Worm (Caenorhabditis elegans) whole organism, young adult: ENCODE data around the gene bath-44.

Experiments
- B0019.2 ChIP-seq: fragments of 200-800 bp; sonication (Bioruptor generic); conservative IDR thresholded peaks from 2 replicates; pipeline ENCODE4 v1.3.6; 2022; ENCODE audit warnings: missing genetic modification reagents, missing genetic modification characterization, missing compliant biosample characterization
- C17E4.6 ChIP-seq: fragments of 200-800 bp; sonication (Bioruptor generic); IDR thresholded peaks from 2 replicates; pipeline ENCODE4 v1.3.6; 2022; ENCODE audit warnings: missing genetic modification reagents, missing genetic modification characterization, missing compliant biosample characterization
- F10E7.11 ChIP-seq: sonication (generic microtip); optimal IDR thresholded peaks from 2 replicates; lab custom pipeline; 2017; ENCODE audit warnings: mild to moderate bottlenecking, missing genetic modification characterization, moderate library complexity, missing compliant biosample characterization
- F22D6.2 ChIP-seq: sonication (generic microtip); optimal IDR thresholded peaks from 2 replicates; lab custom pipeline; 2016; ENCODE audit warnings: mild to moderate bottlenecking, missing genetic modification characterization, missing compliant biosample characterization
- F23B12.7 ChIP-seq: sonication (generic microtip); optimal IDR thresholded peaks from 2 replicates; lab custom pipeline; 2017; ENCODE audit warnings: missing genetic modification characterization, mild to moderate bottlenecking, missing compliant biosample characterization, antibody characterized with exemption, moderate library complexity; ENCODE audit not compliant: insufficient read depth
- F37B4.10 ChIP-seq: fragments of 200-800 bp; sonication (Bioruptor generic); IDR thresholded peaks from 2 replicates; pipeline ENCODE4 v1.3.6; 2022; ENCODE audit warnings: missing genetic modification characterization, missing compliant biosample characterization
- K12H6.12 ChIP-seq: fragments of 200-800 bp; sonication (Bioruptor generic); optimal IDR thresholded peaks from 2 replicates; lab custom pipeline; 2018; ENCODE audit warnings: mild to moderate bottlenecking, missing genetic modification characterization, missing compliant biosample characterization
- Y53G8AR.9 ChIP-seq: fragments of 200-800 bp; sonication (Bioruptor generic); conservative IDR thresholded peaks from 2 replicates; pipeline ENCODE4 v1.3.6; 2022; ENCODE audit warnings: missing genetic modification reagents, missing genetic modification characterization, missing compliant biosample characterization
- atf-7 ChIP-seq: sonication (generic microtip); optimal IDR thresholded peaks from 2 replicates; lab custom pipeline; 2017; ENCODE audit warnings: mild to moderate bottlenecking, missing genetic modification characterization, missing compliant biosample characterization
- attf-3 ChIP-seq: fragments of 200-800 bp; sonication (Bioruptor generic); conservative IDR thresholded peaks from 2 replicates; pipeline ENCODE4 v1.3.6; 2022; ENCODE audit warnings: missing genetic modification reagents, missing genetic modification characterization, missing compliant biosample characterization
- attf-5 ChIP-seq: fragments of 200-800 bp; sonication (Bioruptor generic); optimal IDR thresholded peaks from 2 replicates; lab custom pipeline; 2018; ENCODE audit warnings: mild to moderate bottlenecking, missing genetic modification characterization, missing compliant biosample characterization
- bed-1 ChIP-seq: fragments of 200-800 bp; sonication (Bioruptor generic); IDR thresholded peaks from 2 replicates; pipeline ENCODE4 v1.3.6; 2022; ENCODE audit warnings: missing genetic modification reagents, missing genetic modification characterization, missing compliant biosample characterization
- cebp-1 ChIP-seq, 2 experiments: fragments of 200-800 bp in 1 of 2; sonication (Bioruptor generic) in 1 of 2; sonication (generic microtip) in 1 of 2; IDR thresholded peaks in 1 of 2; optimal IDR thresholded peaks in 1 of 2; 2 replicates each; pipeline versions ENCODE4 v1.3.6 to Lab custom; 2017 to 2022; ENCODE audit warnings: missing compliant biosample characterization in 2 of 2, missing genetic modification characterization in 2 of 2, mild to moderate bottlenecking in 1 of 2, missing genetic modification reagents in 1 of 2, moderate library complexity in 1 of 2
- ceh-91 ChIP-seq: fragments of 200-800 bp; sonication (Bioruptor generic); IDR thresholded peaks from 2 replicates; pipeline ENCODE4 v1.3.6; 2022; ENCODE audit warnings: missing genetic modification reagents, missing genetic modification characterization, missing compliant biosample characterization
- die-1 ChIP-seq: sonication (generic microtip); optimal IDR thresholded peaks from 2 replicates; lab custom pipeline; 2016; ENCODE audit warnings: missing genotype, mild to moderate bottlenecking, missing genetic modification characterization, missing compliant biosample characterization
- dpl-1 ChIP-seq: fragments of 150-350 bp; optimal IDR thresholded peaks from 2 replicates; lab custom pipeline; 2014; ENCODE audit warnings: missing biosample characterization, missing genetic modification reagents, missing genetic modification characterization
- fkh-3 ChIP-seq: sonication (generic microtip); optimal IDR thresholded peaks from 2 replicates; lab custom pipeline; 2016; ENCODE audit warnings: mild to moderate bottlenecking, missing genetic modification characterization, missing compliant biosample characterization
- gei-17 ChIP-seq: fragments of 200-800 bp; sonication (Bioruptor generic); optimal IDR thresholded peaks from 2 replicates; lab custom pipeline; 2018; ENCODE audit warnings: mild to moderate bottlenecking, missing genetic modification characterization, missing compliant biosample characterization
- hlh-26 ChIP-seq: fragments of 200-800 bp; sonication (Bioruptor generic); conservative IDR thresholded peaks from 2 replicates; pipeline ENCODE4 v1.3.6; 2022; ENCODE audit warnings: missing genetic modification reagents, missing genetic modification characterization, missing compliant biosample characterization
- hmg-1.2 ChIP-seq: fragments of 200-800 bp; sonication (Bioruptor generic); IDR thresholded peaks from 2 replicates; pipeline ENCODE4 v1.3.6; 2022; ENCODE audit warnings: missing genetic modification reagents, missing genetic modification characterization, missing compliant biosample characterization
- let-526 ChIP-seq: fragments of 200-800 bp; sonication (Bioruptor generic); IDR thresholded peaks from 2 replicates; pipeline ENCODE4 v1.3.6; 2022; ENCODE audit warnings: missing genetic modification reagents, missing genetic modification characterization, missing compliant biosample characterization
- mel-28 ChIP-seq: sonication (generic microtip); optimal IDR thresholded peaks from 2 replicates; lab custom pipeline; 2016; ENCODE audit warnings: borderline replicate concordance, mild to moderate bottlenecking, missing genetic modification characterization, missing compliant biosample characterization
- mes-4 ChIP-seq: sonication (generic microtip); optimal IDR thresholded peaks from 2 replicates; lab custom pipeline; 2016; ENCODE audit warnings: missing genotype, missing genetic modification characterization, missing compliant biosample characterization
- nhr-27 ChIP-seq: fragments of 200-800 bp; sonication (Bioruptor generic); optimal IDR thresholded peaks from 2 replicates; lab custom pipeline; 2018; ENCODE audit warnings: mild to moderate bottlenecking, missing genetic modification characterization, moderate library complexity, missing compliant biosample characterization
- nhr-80 ChIP-seq: sonication (generic microtip); optimal IDR thresholded peaks from 2 replicates; lab custom pipeline; 2016; ENCODE audit warnings: missing genetic modification characterization, missing compliant biosample characterization
- pbrm-1 ChIP-seq: fragments of 200-800 bp; sonication (Bioruptor generic); IDR thresholded peaks from 2 replicates; pipeline ENCODE4 v1.3.6; 2022; ENCODE audit warnings: missing genetic modification reagents, missing genetic modification characterization, missing compliant biosample characterization
- rcor-1 ChIP-seq: fragments of 200-800 bp; sonication (Bioruptor generic); IDR thresholded peaks from 2 replicates; pipeline ENCODE4 v1.3.6; 2022; ENCODE audit warnings: missing genetic modification reagents, missing genetic modification characterization, missing compliant biosample characterization
- rec-8 ChIP-seq, 2 experiments: sonication (generic microtip); optimal IDR thresholded peaks; 2 replicates each; lab custom pipeline; 2016; ENCODE audit warnings: mild to moderate bottlenecking in 2 of 2, missing genetic modification characterization in 2 of 2, missing genetic modification reagents in 2 of 2, missing genotype in 2 of 2, missing biosample characterization in 1 of 2, missing compliant biosample characterization in 1 of 2, moderate library complexity in 1 of 2
- repo-1 ChIP-seq: sonication (generic microtip); optimal IDR thresholded peaks from 2 replicates; lab custom pipeline; 2017; ENCODE audit warnings: mild to moderate bottlenecking, missing genetic modification characterization, missing compliant biosample characterization
- rpc-1 ChIP-seq, 2 experiments: fragments of 150-350 bp in 1 of 2; sonication (generic microtip) in 1 of 2; optimal IDR thresholded peaks; 2 replicates each; lab custom pipeline; 2014 to 2018; ENCODE audit warnings: missing biosample characterization in 1 of 2, missing genetic modification characterization in 1 of 2, missing genetic modification reagents in 1 of 2, missing genotype in 1 of 2
- sea-2 ChIP-seq: fragments of 200-800 bp; sonication (Bioruptor generic); IDR thresholded peaks from 2 replicates; pipeline ENCODE4 v1.3.6; 2022; ENCODE audit warnings: missing genetic modification characterization, missing compliant biosample characterization
- snpc-1.1 ChIP-seq: sonication (generic microtip); optimal IDR thresholded peaks from 2 replicates; lab custom pipeline; 2017; ENCODE audit warnings: missing genetic modification characterization, mild to moderate bottlenecking, missing compliant biosample characterization, antibody characterized with exemption, moderate library complexity, missing genotype, missing genetic modification reagents; ENCODE audit not compliant: insufficient read depth
- snpc-3.4 ChIP-seq: sonication (generic microtip); optimal IDR thresholded peaks from 2 replicates; lab custom pipeline; 2017; ENCODE audit warnings: missing genetic modification characterization, mild to moderate bottlenecking, missing compliant biosample characterization, antibody characterized with exemption, moderate library complexity, missing genotype, missing genetic modification reagents
- snpc-4 ChIP-seq, 5 experiments: fragments of 150-350 bp in 1 of 5; sonication (generic microtip) in 4 of 5; optimal IDR thresholded peaks; 2 replicates each; lab custom pipeline; 2014 to 2018; ENCODE audit warnings: missing genetic modification characterization in 5 of 5, missing biosample characterization in 3 of 5, antibody characterized with exemption in 2 of 5, mild to moderate bottlenecking in 2 of 5, missing compliant biosample characterization in 2 of 5, missing genotype in 2 of 5, moderate library complexity in 2 of 5, missing genetic modification reagents in 1 of 5
- unc-62 ChIP-seq: fragments of 150-350 bp; optimal IDR thresholded peaks from 2 replicates; lab custom pipeline; 2014; ENCODE audit warnings: missing biosample characterization, missing genetic modification reagents, missing genetic modification characterization
- ztf-18 ChIP-seq: sonication (generic microtip); optimal IDR thresholded peaks from 2 replicates; lab custom pipeline; 2016; ENCODE audit warnings: missing genotype, mild to moderate bottlenecking, missing genetic modification characterization, missing compliant biosample characterization
- ztf-22 ChIP-seq: fragments of 200-800 bp; sonication (Bioruptor generic); optimal IDR thresholded peaks from 2 replicates; lab custom pipeline; 2018; ENCODE audit warnings: mild to moderate bottlenecking, missing genetic modification characterization, moderate library complexity, missing compliant biosample characterization
- ztf-6 ChIP-seq: fragments of 200-800 bp; sonication (Bioruptor generic); IDR thresholded peaks from 2 replicates; pipeline ENCODE4 v1.3.6; 2022; ENCODE audit warnings: missing genetic modification reagents, missing genetic modification characterization, missing compliant biosample characterization

The bath-44 gene

ce11 chrII:7374143-7374542 lies 20.6 kb upstream of the bath-44 start, which contains the start of the genes mtch-1 and rpb-4 (continued):
- no peak for TF ChIP-seq K12H6.12 (tag; lab: Kevin White, UChicago)
- TF ChIP-seq dpl-1 (GFP tag; lab: Kevin White, UChicago), result no peak
- TF ChIP-seq C17E4.6 (GFP tag; lab: Robert Waterston, UW), result no peak
- no peak for TF ChIP-seq hmg-1.2 (GFP tag; lab: Robert Waterston, UW)
- no peak for TF ChIP-seq unc-62 (GFP tag; lab: Kevin White, UChicago)
- TF ChIP-seq rec-8 (tag; optimal IDR thresholded peaks at IDR 0.05; lab: Kevin White, UChicago), result no peak
- no peak for TF ChIP-seq mel-28 (tag; lab: Kevin White, UChicago)
- TF ChIP-seq cebp-1 (GFP tag; IDR thresholded peaks at IDR 0.05; lab: Robert Waterston, UW), result no peak
- no peak for TF ChIP-seq cebp-1 (tag; optimal IDR thresholded peaks at IDR 0.05; lab: Kevin White, UChicago)
- TF ChIP-seq F10E7.11 (tag; lab: Kevin White, UChicago), result no peak
- TF ChIP-seq mes-4 (tag; lab: Kevin White, UChicago), result no peak
- no peak for TF ChIP-seq Y53G8AR.9 (GFP tag; lab: Robert Waterston, UW)
- TF ChIP-seq ztf-6 (GFP tag; lab: Robert Waterston, UW), result no peak
- TF ChIP-seq die-1 (tag; lab: Kevin White, UChicago), result no peak
- TF ChIP-seq ztf-18, result peak; percentile 12
- TF ChIP-seq attf-3 (GFP tag; lab: Robert Waterston, UW), result no peak
- TF ChIP-seq snpc-1.1 (tag; lab: Kevin White, UChicago), result peak; percentile 44
- TF ChIP-seq sea-2 (GFP tag; lab: Robert Waterston, UW), result no peak
- no peak for TF ChIP-seq ceh-91 (GFP tag; lab: Robert Waterston, UW)
- TF ChIP-seq atf-7 (tag; lab: Kevin White, UChicago), result no peak
- TF ChIP-seq snpc-4 (GFP tag; optimal IDR thresholded peaks at IDR 0.05; lab: Kevin White, UChicago), result peak; percentile 39
- peak in 1 of 4 experiments; percentile 34 for TF ChIP-seq snpc-4 (tag; optimal IDR thresholded peaks at IDR 0.05; lab: Kevin White, UChicago)
- TF ChIP-seq nhr-80 (tag; lab: Kevin White, UChicago), result peak; percentile 19
- TF ChIP-seq bed-1 (GFP tag; lab: Robert Waterston, UW), result no peak
- TF ChIP-seq F37B4.10 (GFP tag; lab: Robert Waterston, UW), result no peak
- TF ChIP-seq B0019.2 (GFP tag; lab: Robert Waterston, UW), result no peak
- TF ChIP-seq repo-1 (tag; lab: Kevin White, UChicago), result no peak
- no peak for TF ChIP-seq nhr-27 (tag; lab: Kevin White, UChicago)
- no peak for TF ChIP-seq gei-17 (GFP tag; lab: Kevin White, UChicago)
- TF ChIP-seq snpc-3.4 (tag; lab: Kevin White, UChicago), result peak; percentile 23
- no peak for TF ChIP-seq rcor-1 (GFP tag; lab: Robert Waterston, UW)
- no peak for TF ChIP-seq let-526
- TF ChIP-seq pbrm-1 (GFP tag; lab: Robert Waterston, UW), result no peak
- TF ChIP-seq rpc-1 (optimal IDR thresholded peaks at IDR 0.05; lab: Kevin White, UChicago), result peak; percentile 11
- no peak for TF ChIP-seq rpc-1 (tag; optimal IDR thresholded peaks at IDR 0.05; lab: Kevin White, UChicago)
- no peak for TF ChIP-seq hlh-26 (GFP tag; lab: Robert Waterston, UW)
- peak; percentile 33 for TF ChIP-seq F23B12.7 (tag; lab: Kevin White, UChicago)
- peak; percentile 13 for TF ChIP-seq attf-5 (GFP tag; lab: Kevin White, UChicago)
- TF ChIP-seq fkh-3 (tag; lab: Kevin White, UChicago), result no peak
- no peak for TF ChIP-seq F22D6.2
- TF ChIP-seq ztf-22 (GFP tag; lab: Kevin White, UChicago), result no peak
- TF ChIP-seq, all 124 proteins: peak for 8
